Fruit fly (Drosophila melanogaster) whole organism, embryonic: Measurements from ENCODE around the gene CG14721.
A peak's percentile ranks its signal among the peaks of the same experiment; 100 is the strongest.

Experiments
- CG10462 ChIP-seq: fragments of 200-800 bp; sonication (Bioruptor generic); optimal IDR thresholded peaks from 2 replicates; lab custom pipeline; 2016; ENCODE audit warnings: missing biosample characterization, missing genetic modification characterization
- CG11398 ChIP-seq: fragments of 200-800 bp; sonication (Bioruptor generic); optimal IDR thresholded peaks from 2 replicates; lab custom pipeline; 2016; ENCODE audit warnings: missing biosample characterization, missing genetic modification characterization
- CG15601 ChIP-seq: fragments of 200-800 bp; sonication (Bioruptor generic); optimal IDR thresholded peaks from 3 replicates; lab custom pipeline; 2019; ENCODE audit warnings: missing biosample characterization, mild to moderate bottlenecking, missing genetic modification characterization, moderate library complexity
- CG1602 ChIP-seq: fragments of 200-800 bp; sonication (Bioruptor generic); optimal IDR thresholded peaks from 3 replicates; lab custom pipeline; 2016; ENCODE audit warnings: missing biosample characterization, missing genetic modification characterization
- CG17361 ChIP-seq: fragments of 200-800 bp; sonication (Bioruptor generic); IDR thresholded peaks from 3 replicates; pipeline ENCODE4 v1.3.6; 2022; ENCODE audit warnings: missing biosample characterization, missing genetic modification characterization
- CG1832 ChIP-seq: fragments of 200-800 bp; sonication (Bioruptor generic); optimal IDR thresholded peaks from 2 replicates; lab custom pipeline; 2017; ENCODE audit warnings: missing biosample characterization, mild to moderate bottlenecking, missing genetic modification characterization, inconsistent platforms
- CG6854 ChIP-seq: fragments of 200-800 bp; sonication (Bioruptor generic); optimal IDR thresholded peaks from 3 replicates; lab custom pipeline; 2017; ENCODE audit warnings: missing biosample characterization, mild to moderate bottlenecking, missing genetic modification characterization
- CG8924 ChIP-seq: fragments of 200-800 bp; optimal IDR thresholded peaks from 3 replicates; lab custom pipeline; 2019; ENCODE audit warnings: missing biosample characterization, mild to moderate bottlenecking, missing genetic modification characterization, moderate library complexity
- D ChIP-seq, 2 experiments: fragments of 200-800 bp in 1 of 2; fragments of >200 bp in 1 of 2; sonication (Bioruptor generic) in 1 of 2; optimal IDR thresholded peaks; 2 replicates in 1 of 2; 3 replicates in 1 of 2; lab custom pipeline; 2017; ENCODE audit warnings: mild to moderate bottlenecking in 1 of 2, missing biosample characterization in 1 of 2, missing genetic modification characterization in 1 of 2, missing genetic modification reagents in 1 of 2
- Dll ChIP-seq: fragments of 200-800 bp; sonication (Bioruptor generic); IDR thresholded peaks from 4 replicates; pipeline ENCODE4 v1.3.6; 2022; ENCODE audit warnings: missing biosample characterization, missing genetic modification characterization; ENCODE audit not compliant: partially characterized antibody
- Fer1 ChIP-seq: fragments of 200-800 bp; sonication (Bioruptor generic); optimal IDR thresholded peaks from 2 replicates; lab custom pipeline; 2017; ENCODE audit warnings: missing biosample characterization, mild to moderate bottlenecking, missing genetic modification characterization
- Kr ChIP-seq: fragments of 200-800 bp; sonication (Bioruptor generic); optimal IDR thresholded peaks from 2 replicates; lab custom pipeline; 2017; ENCODE audit warnings: missing biosample characterization, mild to moderate bottlenecking, missing genetic modification characterization
- Nf-YB ChIP-seq: fragments of 200-800 bp; sonication (Bioruptor generic); optimal IDR thresholded peaks from 3 replicates; lab custom pipeline; 2019; ENCODE audit warnings: missing biosample characterization, mild to moderate bottlenecking, missing genetic modification characterization, moderate library complexity
- Nf-YC ChIP-seq: fragments of 200-800 bp; optimal IDR thresholded peaks from 3 replicates; lab custom pipeline; 2019; ENCODE audit warnings: missing biosample characterization, mild to moderate bottlenecking, missing genetic modification characterization, moderate library complexity
- Rx ChIP-seq: fragments of 200-800 bp; sonication (Bioruptor generic); IDR thresholded peaks from 2 replicates; pipeline ENCODE4 v1.3.6; 2022; ENCODE audit warnings: missing biosample characterization, missing genetic modification characterization
- Trl ChIP-seq, 3 experiments: fragments of >200 bp in 2 of 3; fragments of 200-800 bp in 1 of 3; sonication (Bioruptor generic) in 1 of 3; optimal IDR thresholded peaks; 2 replicates in 1 of 3; 3 replicates in 2 of 3; lab custom pipeline; 2016 to 2017; ENCODE audit warnings: missing biosample characterization in 1 of 3, missing genetic modification characterization in 1 of 3
- abd-A ChIP-seq: fragments of 200-800 bp; sonication (Bioruptor generic); optimal IDR thresholded peaks from 3 replicates; lab custom pipeline; 2019; ENCODE audit warnings: missing biosample characterization, mild to moderate bottlenecking, missing genetic modification characterization, moderate library complexity
- ac ChIP-seq: fragments of 200-800 bp; sonication (Bioruptor generic); optimal IDR thresholded peaks from 3 replicates; lab custom pipeline; 2017; ENCODE audit warnings: missing biosample characterization, mild to moderate bottlenecking, missing genetic modification characterization
- bcd ChIP-seq: fragments of 200-800 bp; sonication (Bioruptor generic); optimal IDR thresholded peaks from 2 replicates; lab custom pipeline; 2017; ENCODE audit warnings: missing biosample characterization, mild to moderate bottlenecking, missing genetic modification characterization
- cg ChIP-seq: fragments of 200-800 bp; sonication (Bioruptor generic); optimal IDR thresholded peaks from 3 replicates; lab custom pipeline; 2019; ENCODE audit warnings: missing biosample characterization, mild to moderate bottlenecking, missing genetic modification characterization, moderate library complexity
- crp ChIP-seq, 2 experiments: fragments of 200-800 bp; sonication (Bioruptor generic); optimal IDR thresholded peaks; 2 replicates in 1 of 2; 3 replicates in 1 of 2; lab custom pipeline; 2017; ENCODE audit warnings: missing biosample characterization in 2 of 2, missing genetic modification characterization in 2 of 2, mild to moderate bottlenecking in 1 of 2, moderate library complexity in 1 of 2
- en ChIP-seq: fragments of 200-800 bp; sonication (Bioruptor generic); optimal IDR thresholded peaks from 2 replicates; lab custom pipeline; 2016; ENCODE audit warnings: missing biosample characterization, missing genetic modification characterization
- eve ChIP-seq, 2 experiments: fragments of >200 bp; optimal IDR thresholded peaks; 2 replicates each; lab custom pipeline; 2017; ENCODE audit warnings: missing biosample characterization in 2 of 2, missing genetic modification characterization in 2 of 2
- gsb-n ChIP-seq: fragments of 200-800 bp; sonication (Bioruptor generic); optimal IDR thresholded peaks from 3 replicates; lab custom pipeline; 2018; ENCODE audit warnings: missing biosample characterization, mild to moderate bottlenecking, missing genetic modification characterization
- hkb ChIP-seq, 2 experiments: fragments of 200-800 bp in 1 of 2; fragments of >200 bp in 1 of 2; sonication (Bioruptor generic) in 1 of 2; IDR thresholded peaks in 1 of 2; optimal IDR thresholded peaks in 1 of 2; 2 replicates each; pipeline versions ENCODE4 v1.3.6 to Lab custom; 2017 to 2022; ENCODE audit warnings: missing biosample characterization in 1 of 2, missing genetic modification characterization in 1 of 2
- kah ChIP-seq: fragments of 200-800 bp; sonication (Bioruptor generic); optimal IDR thresholded peaks from 2 replicates; lab custom pipeline; 2018; ENCODE audit warnings: missing biosample characterization, mild to moderate bottlenecking, missing genetic modification characterization
- kni ChIP-seq: fragments of 200-800 bp; sonication (Bioruptor generic); optimal IDR thresholded peaks from 3 replicates; lab custom pipeline; 2017; ENCODE audit warnings: mild to moderate bottlenecking, missing biosample characterization, missing genetic modification reagents, missing genetic modification characterization
- nerfin-1 ChIP-seq: fragments of 200-800 bp; sonication (Bioruptor generic); optimal IDR thresholded peaks from 3 replicates; lab custom pipeline; 2019; ENCODE audit warnings: missing biosample characterization, mild to moderate bottlenecking, missing genetic modification characterization, moderate library complexity
- nom ChIP-seq: fragments of 200-800 bp; sonication (Bioruptor generic); optimal IDR thresholded peaks from 2 replicates; lab custom pipeline; 2017; ENCODE audit warnings: missing biosample characterization, missing genetic modification characterization, mild to moderate bottlenecking, moderate library complexity, missing genetic modification reagents
- oc ChIP-seq: fragments of 200-800 bp; sonication (Bioruptor generic); optimal IDR thresholded peaks from 2 replicates; lab custom pipeline; 2018; ENCODE audit warnings: missing biosample characterization, mild to moderate bottlenecking, missing genetic modification characterization, moderate library complexity
- onecut ChIP-seq: fragments of 200-800 bp; sonication (Bioruptor generic); IDR thresholded peaks from 2 replicates; pipeline ENCODE4 v1.3.6; 2022; ENCODE audit warnings: missing biosample characterization, missing genetic modification characterization
- org-1 ChIP-seq: fragments of 200-800 bp; sonication (Bioruptor generic); optimal IDR thresholded peaks from 2 replicates; lab custom pipeline; 2017; ENCODE audit warnings: missing biosample characterization, missing genetic modification characterization
- pfk ChIP-seq: fragments of 200-800 bp; sonication (Bioruptor generic); optimal IDR thresholded peaks from 2 replicates; lab custom pipeline; 2018; ENCODE audit warnings: missing biosample characterization, mild to moderate bottlenecking, missing genetic modification characterization, moderate library complexity
- phol ChIP-seq: fragments of 200-800 bp; sonication (Bioruptor generic); optimal IDR thresholded peaks from 3 replicates; lab custom pipeline; 2018; ENCODE audit warnings: missing biosample characterization, mild to moderate bottlenecking, missing genetic modification characterization, moderate library complexity
- pros ChIP-seq: fragments of 200-800 bp; sonication (Bioruptor generic); optimal IDR thresholded peaks from 3 replicates; lab custom pipeline; 2019; ENCODE audit warnings: missing biosample characterization, mild to moderate bottlenecking, missing genetic modification characterization, moderate library complexity
- scrt ChIP-seq: fragments of 200-800 bp; sonication (Bioruptor generic); optimal IDR thresholded peaks from 2 replicates; lab custom pipeline; 2018; ENCODE audit warnings: missing biosample characterization, mild to moderate bottlenecking, missing genetic modification characterization, moderate library complexity
- sd ChIP-seq: fragments of 200-800 bp; sonication (Bioruptor generic); optimal IDR thresholded peaks from 3 replicates; lab custom pipeline; 2018; ENCODE audit warnings: missing biosample characterization, mild to moderate bottlenecking, missing genetic modification characterization, moderate library complexity
- sens ChIP-seq: fragments of 200-800 bp; sonication (Bioruptor generic); peaks from one replicate; lab custom pipeline; 2016; ENCODE audit warnings: missing biosample characterization, missing genetic modification characterization
- sqz ChIP-seq: fragments of 200-800 bp; sonication (Bioruptor generic); optimal IDR thresholded peaks from 3 replicates; lab custom pipeline; 2018; ENCODE audit warnings: missing biosample characterization, mild to moderate bottlenecking, missing genetic modification characterization
- ssp ChIP-seq: fragments of 200-800 bp; sonication (Bioruptor generic); IDR thresholded peaks from 2 replicates; pipeline ENCODE4 v1.3.6; 2022; ENCODE audit warnings: missing biosample characterization, missing genetic modification characterization
- twi ChIP-seq: fragments of 200-800 bp; optimal IDR thresholded peaks from 2 replicates; lab custom pipeline; 2019; ENCODE audit warnings: missing biosample characterization, mild to moderate bottlenecking, missing genetic modification characterization, moderate library complexity
- yki ChIP-seq: fragments of >200 bp; optimal IDR thresholded peaks from 3 replicates; lab custom pipeline; 2018
- zf30C ChIP-seq: fragments of 200-800 bp; sonication (Bioruptor generic); optimal IDR thresholded peaks from 3 replicates; lab custom pipeline; 2018; ENCODE audit warnings: missing biosample characterization, mild to moderate bottlenecking, missing genetic modification characterization

Gene CG14721

DNA sequence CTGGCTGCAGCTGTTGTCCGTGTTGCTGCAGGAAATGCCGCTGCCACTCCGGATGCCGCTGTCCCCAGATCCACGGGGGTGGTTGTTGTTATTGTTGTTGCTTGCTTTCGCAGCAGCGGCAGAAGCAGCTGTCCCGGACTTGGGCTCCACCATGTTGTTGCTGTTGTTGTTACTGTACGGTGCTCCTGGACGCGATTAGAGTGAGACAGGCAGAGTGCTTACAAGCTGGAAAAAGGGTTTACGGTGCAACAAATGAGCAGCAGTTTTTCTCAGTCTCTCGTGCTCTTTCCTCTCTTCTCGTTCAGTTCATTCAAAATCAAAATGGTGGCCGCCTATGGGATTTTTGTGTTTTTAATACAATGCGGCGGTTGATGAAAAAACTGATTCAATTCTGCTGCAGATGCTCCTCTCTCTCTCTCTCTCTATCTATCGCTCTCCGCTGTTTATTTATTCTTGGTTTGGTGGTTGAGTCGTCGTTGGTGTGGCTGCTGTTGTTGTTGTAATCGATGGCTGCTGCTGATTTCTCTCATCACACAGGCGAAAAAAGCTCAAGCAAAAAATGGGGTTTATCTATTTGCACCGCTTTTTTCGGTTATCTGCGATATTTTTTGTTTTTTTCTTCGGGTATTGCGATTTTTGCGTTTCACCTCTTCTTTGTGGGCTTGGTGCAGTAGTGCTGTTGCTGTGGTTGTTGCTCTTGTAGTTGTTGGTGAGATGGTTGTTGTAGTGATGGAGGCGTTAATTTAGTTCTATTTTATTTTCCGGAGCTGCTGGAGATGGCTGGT, 28.4 kb downstream of the CG14721 start:
- TF ChIP-seq onecut (GFP tag; lab: Robert Waterston, UW) (peak; percentile 66), nom (GFP tag; lab: Kevin White, UChicago) (peak; percentile 14), sd (tag; lab: Kevin White, UChicago) (peak; percentile 20), en (GFP tag; lab: Kevin White, UChicago) (no peak), CG1602 (no peak), eve (GFP tag; optimal IDR thresholded peaks at IDR 0.05; lab: Kevin White, UChicago) (peak in 1 of 2 experiments; percentile 75), abd-A (tag; lab: Kevin White, UChicago) (peak; percentile 46), CG11398 (GFP tag; lab: Kevin White, UChicago) (peak; percentile 54), Trl (optimal IDR thresholded peaks at IDR 0.05; lab: Kevin White, UChicago) (peak; percentile 88 to 91), Trl (GFP tag; optimal IDR thresholded peaks at IDR 0.05; lab: Kevin White, UChicago) (no peak), twi (tag; lab: Kevin White, UChicago) (peak; percentile 16), CG8924 (tag; lab: Kevin White, UChicago) (peak; percentile 58), phol (peak; percentile 70), pros (GFP tag; lab: Kevin White, UChicago) (peak; percentile 57), Fer1 (no peak), Nf-YC (tag; lab: Kevin White, UChicago) (peak; percentile 77), sens (peak; percentile 77), gsb-n (peak; percentile 34), Rx (GFP tag; lab: Robert Waterston, UW) (no peak), CG1832 (GFP tag; lab: Kevin White, UChicago) (peak; percentile 72), D (optimal IDR thresholded peaks at IDR 0.05; lab: Kevin White, UChicago) (peak; percentile 14), D (GFP tag; optimal IDR thresholded peaks at IDR 0.05; lab: Kevin White, UChicago) (no peak), nerfin-1 (tag; lab: Kevin White, UChicago) (peak; percentile 93), Kr (GFP tag; lab: Kevin White, UChicago) (peak; percentile 96), CG17361 (GFP tag; lab: Robert Waterston, UW) (no peak), hkb (optimal IDR thresholded peaks at IDR 0.05; lab: Kevin White, UChicago) (no peak), hkb (GFP tag; IDR thresholded peaks at IDR 0.05; lab: Robert Waterston, UW) (no peak), zf30C (GFP tag; lab: Kevin White, UChicago) (peak; percentile 11), cg (peak; percentile 28), Dll (no peak), oc (tag; lab: Kevin White, UChicago) (peak; percentile 48), CG6854 (no peak), scrt (GFP tag; lab: Kevin White, UChicago) (peak; percentile 26), Nf-YB (GFP tag; lab: Kevin White, UChicago) (peak; percentile 71), bcd (GFP tag; lab: Kevin White, UChicago) (no peak), kah (GFP tag; lab: Kevin White, UChicago) (peak; percentile 40), crp (GFP tag; optimal IDR thresholded peaks at IDR 0.05; lab: Kevin White, UChicago) (peak in 1 of 2 experiments; percentile 19), kni (GFP tag; lab: Kevin White, UChicago) (peak; percentile 84), CG10462 (GFP tag; lab: Kevin White, UChicago) (no peak), ac (peak; percentile 71), org-1 (no peak), CG15601 (tag; lab: Kevin White, UChicago) (peak; percentile 51), ssp (GFP tag; lab: Robert Waterston, UW) (no peak), sqz (GFP tag; lab: Kevin White, UChicago) (peak; percentile 95), pfk (GFP tag; lab: Kevin White, UChicago) (peak; percentile 51), yki (peak; percentile 33)
- TF ChIP-seq, all 482 proteins: peak for 31
